Fruit fly (Drosophila melanogaster): ENCODE results near the gene DIP-gamma.
A peak's percentile ranks its signal among the peaks of the same experiment; 100 is the strongest.

The DIP-gamma gene

DNA sequence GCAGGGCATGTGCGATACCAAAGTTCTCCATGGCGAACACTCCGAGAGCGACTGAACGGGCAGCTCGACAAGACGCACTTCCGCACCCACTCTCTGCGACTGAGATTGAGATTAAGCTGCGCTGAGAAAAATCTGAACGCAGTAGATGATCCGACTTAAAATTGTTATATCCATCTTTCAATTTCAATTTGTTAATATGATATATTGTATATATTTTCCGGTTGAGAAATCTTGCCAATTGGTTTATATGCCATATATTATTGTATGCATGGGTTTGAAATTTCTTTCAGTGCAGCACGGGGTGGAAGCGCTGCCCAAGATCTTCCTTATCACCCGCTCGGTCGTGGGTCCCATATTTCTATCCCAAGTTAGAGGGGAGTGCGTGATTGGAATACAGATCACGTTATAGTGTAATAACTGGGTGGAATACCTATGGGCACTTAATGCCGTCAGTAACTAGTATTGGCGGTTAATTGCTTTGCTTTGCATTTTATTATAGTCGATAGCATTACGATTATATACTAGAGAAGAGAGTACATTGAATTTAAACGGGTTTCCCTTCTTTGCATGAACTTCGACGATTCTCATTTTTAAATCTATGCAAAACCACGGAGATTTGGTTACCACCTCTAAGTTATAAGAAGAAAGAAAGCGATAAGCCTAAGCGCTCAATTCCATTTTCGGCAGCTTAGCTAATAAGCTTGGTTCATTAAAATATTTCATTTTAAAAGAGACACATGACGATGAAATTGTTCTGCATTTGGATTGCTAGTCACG, 89.9 kb downstream of the DIP-gamma start, which contains the start of the genes Nepl19 and Nepl20 (continued):
- TF ChIP-seq pan (optimal IDR thresholded peaks at IDR 0.05) (no peak), pan (GFP tag; optimal IDR thresholded peaks at IDR 0.05 in 1 of 2, IDR thresholded peaks at IDR 0.05 in 1 of 2) (peak in 1 of 2 experiments; percentile 81), CG6654 (GFP tag; optimal IDR thresholded peaks at IDR 0.05) (peak; percentile 35), yki (optimal IDR thresholded peaks at IDR 0.05) (no peak), pnt (GFP tag; optimal IDR thresholded peaks at IDR 0.05) (peak; percentile 29), CG12071 (GFP tag; optimal IDR thresholded peaks at IDR 0.05) (peak; percentile 81), CG1233 (GFP tag; optimal IDR thresholded peaks at IDR 0.05) (peak; percentile 76), Sox100B (GFP tag; optimal IDR thresholded peaks at IDR 0.05) (peak; percentile 58), Six4 (GFP tag; optimal IDR thresholded peaks at IDR 0.05) (peak; percentile 50), CG10267 (tag; optimal IDR thresholded peaks at IDR 0.05) (peak; percentile 71), wdn (GFP tag; IDR thresholded peaks at IDR 0.05) (peak; percentile 74), onecut (GFP tag; IDR thresholded peaks at IDR 0.05) (peak; percentile 66), Kr (GFP tag; optimal IDR thresholded peaks at IDR 0.05) (no peak), BEAF-32 (GFP tag; optimal IDR thresholded peaks at IDR 0.05) (peak; percentile 52), CG13123 (GFP tag; optimal IDR thresholded peaks at IDR 0.05) (no peak), NC2β (GFP tag; optimal IDR thresholded peaks at IDR 0.05) (peak; percentile 23), Poxn (GFP tag; IDR thresholded peaks at IDR 0.05) (no peak), Neu2 (GFP tag; optimal IDR thresholded peaks at IDR 0.05; ENCODE audit: borderline replicate concordance) (no peak), stc (GFP tag; IDR thresholded peaks at IDR 0.05) (peak; percentile 67; the same call in 1 of the 2 replicates), Ptx1 (GFP tag; IDR thresholded peaks at IDR 0.05) (peak; percentile 86), tin (GFP tag; optimal IDR thresholded peaks at IDR 0.05) (peak; percentile 77), Rfx (GFP tag; IDR thresholded peaks at IDR 0.05) (peak; percentile 87), NfI (GFP tag; optimal IDR thresholded peaks at IDR 0.05) (peak; percentile 51), CG16815 (GFP tag; optimal IDR thresholded peaks at IDR 0.05) (peak; percentile 71), gro (GFP tag; optimal IDR thresholded peaks at IDR 0.05) (no peak), Aef1 (GFP tag; IDR thresholded peaks at IDR 0.05) (peak; percentile 56; the same call in 2 of the 3 replicates), Dfd (GFP tag; optimal IDR thresholded peaks at IDR 0.05) (no peak), Dip2 (GFP tag; IDR thresholded peaks at IDR 0.05) (no peak), zen2 (GFP tag; IDR thresholded peaks at IDR 0.05; ENCODE audit: partially characterized antibody) (no peak), Mad (GFP tag; optimal IDR thresholded peaks at IDR 0.05) (peak; percentile 69), ftz-f1 (GFP tag; optimal IDR thresholded peaks at IDR 0.05) (peak; percentile 6), C15 (GFP tag; IDR thresholded peaks at IDR 0.05) (0 out of 3 replicates have a peak, but pooled peaks have one; percentile 26), Hr51 (GFP tag; optimal IDR thresholded peaks at IDR 0.05) (peak in 1 of 2 experiments; percentile 28), CoRest (tag; optimal IDR thresholded peaks at IDR 0.05) (peak; percentile 80), CrebB (tag; optimal IDR thresholded peaks at IDR 0.05) (peak; percentile 56), Ada2b (GFP tag; IDR thresholded peaks at IDR 0.05) (peak; percentile 77), Side (GFP tag; optimal IDR thresholded peaks at IDR 0.05) (peak; percentile 16), zf30C (GFP tag; optimal IDR thresholded peaks at IDR 0.05) (peak; percentile 61), CkIIα-i1 (GFP tag; IDR thresholded peaks at IDR 0.05) (peak; percentile 31; the same call in 1 of the 2 replicates), Ravus (GFP tag; IDR thresholded peaks at IDR 0.05) (peak; percentile 34; the same call in 1 of the 2 replicates), Atf-2 (GFP tag; optimal IDR thresholded peaks at IDR 0.05) (peak; percentile 42), ewg (GFP tag; optimal IDR thresholded peaks at IDR 0.05) (peak; percentile 57), CG1024 (GFP tag; IDR thresholded peaks at IDR 0.05) (peak; percentile 67), CG15073 (GFP tag; optimal IDR thresholded peaks at IDR 0.05) (peak; percentile 31), CG14441 (GFP tag; IDR thresholded peaks at IDR 0.05) (peak; percentile 79), CG8478 (optimal IDR thresholded peaks at IDR 0.05) (no peak), dati (GFP tag; IDR thresholded peaks at IDR 0.05) (0 out of 2 replicates have a peak, but pooled peaks have one; percentile 47), CG2889 (GFP tag; IDR thresholded peaks at IDR 0.05) (peak; percentile 57; the same call in 1 of the 3 replicates), CG30403 (GFP tag; optimal IDR thresholded peaks at IDR 0.05) (peak; percentile 81), CG33557 (GFP tag; optimal IDR thresholded peaks at IDR 0.05) (peak; percentile 23)

Data from whole organism, embryonic.